Fruit fly (Drosophila melanogaster) whole organism: Measurements from ENCODE around the gene PIG-K.

Experiments
- CG8478 ChIP-seq: fragments of >200 bp; optimal IDR thresholded peaks from 2 replicates; lab custom pipeline; 2018; ENCODE audit warnings: inconsistent platforms
- Dll ChIP-seq: fragments of >200 bp; optimal IDR thresholded peaks from 2 replicates; lab custom pipeline; 2017
- pan ChIP-seq: fragments of >200 bp; optimal IDR thresholded peaks from 2 replicates; lab custom pipeline; 2017
- psq ChIP-seq: fragments of >200 bp; optimal IDR thresholded peaks from 2 replicates; lab custom pipeline; 2017
- usp ChIP-seq: fragments of >200 bp; optimal IDR thresholded peaks from 2 replicates; lab custom pipeline; 2017; ENCODE audit warnings: missing biosample characterization, missing genetic modification characterization, mixed read lengths

- TF ChIP-seq pan (no peak), Dll (lab: Kevin White, UChicago) (no peak), psq (lab: Kevin White, UChicago) (no peak), usp (GFP tag; lab: Kevin White, UChicago) (no peak), CG8478 (lab: Kevin White, UChicago) (no peak)
Observed at dm6 chrX:1991843-1992242, 17.3 kb downstream of the PIG-K start.
